Worm (Caenorhabditis elegans): ENCODE measurements around the gene rme-2.

DNA sequence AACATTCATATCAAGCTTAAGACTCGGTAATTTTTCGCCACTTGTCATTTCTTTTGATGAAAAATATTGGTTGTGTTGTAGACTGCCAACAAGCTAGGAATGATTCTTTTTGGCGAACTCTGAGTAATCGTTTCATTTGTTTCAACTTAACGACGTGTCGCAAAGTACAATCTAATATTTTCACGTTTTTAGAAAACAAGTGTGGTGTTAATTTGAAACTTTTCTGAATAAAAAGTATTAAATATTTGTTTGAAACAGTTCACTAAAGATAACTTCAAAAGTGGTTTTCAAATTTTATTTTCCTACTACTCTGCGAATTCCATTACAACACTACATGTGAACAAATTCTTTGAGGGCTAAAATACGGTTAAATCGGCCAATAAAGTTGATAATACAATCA lies 6.6 kb downstream of the rme-2 start, which contains the start of gene T11F8.4:
- no peak for TF ChIP-seq dao-5 (tag; optimal IDR thresholded peaks at IDR 0.05)
- no peak for TF ChIP-seq W03F9.2 (tag; optimal IDR thresholded peaks at IDR 0.05)
- TF ChIP-seq him-1 (tag; optimal IDR thresholded peaks at IDR 0.05), result no peak

Measured in whole organism, L4/young adult.